Worm (Caenorhabditis elegans) whole organism, L4 larva: ENCODE measurements around the gene C24D10.6.
A peak's percentile ranks its signal among the peaks of the same experiment; 100 is the strongest.

Source experiments
- F44E2.7 ChIP-seq: fragments of 200-800 bp; sonication (Bioruptor generic); IDR thresholded peaks from 2 replicates; pipeline ENCODE4 v2.1.2; 2022; ENCODE audit warnings: missing genetic modification characterization, missing compliant biosample characterization
- dmd-8 ChIP-seq: fragments of 200-800 bp; sonication (Bioruptor generic); IDR thresholded peaks from 2 replicates; pipeline ENCODE4 v1.3.6; 2022; ENCODE audit warnings: missing genetic modification characterization, missing compliant biosample characterization
- lim-7 ChIP-seq: fragments of 200-800 bp; sonication (Bioruptor generic); IDR thresholded peaks from 2 replicates; pipeline ENCODE4 v1.3.6; 2022; ENCODE audit warnings: missing genetic modification characterization, missing compliant biosample characterization
- php-3 ChIP-seq: fragments of 200-800 bp; sonication (Bioruptor generic); IDR thresholded peaks from 2 replicates; pipeline ENCODE4 v1.3.6; 2022; ENCODE audit warnings: missing genetic modification reagents, missing genetic modification characterization, missing compliant biosample characterization
- pqm-1 ChIP-seq: sonication (generic microtip); optimal IDR thresholded peaks from 2 replicates; lab custom pipeline; 2017; ENCODE audit warnings: missing biosample characterization, missing genetic modification characterization
- tra-1 ChIP-seq: fragments of 200-800 bp; sonication (Bioruptor generic); IDR thresholded peaks from 2 replicates; pipeline ENCODE4 v1.3.6; 2022; ENCODE audit warnings: missing genetic modification reagents, missing genetic modification characterization, missing compliant biosample characterization

- no peak for TF ChIP-seq tra-1 (GFP tag; lab: Robert Waterston, UW)
- TF ChIP-seq lim-7, result no peak
- no peak for TF ChIP-seq F44E2.7 (GFP tag; lab: Robert Waterston, UW)
- no peak for TF ChIP-seq php-3
- TF ChIP-seq pqm-1 (tag; lab: Kevin White, UChicago), result peak; percentile 80
- no peak for TF ChIP-seq dmd-8 (GFP tag; lab: Robert Waterston, UW)
These were observed 26.2 kb downstream of the C24D10.6 start for ce11 chrIV:5133791-5134370.
